Worm (Caenorhabditis elegans): ENCODE results near the gene R05D3.12.

DNA sequence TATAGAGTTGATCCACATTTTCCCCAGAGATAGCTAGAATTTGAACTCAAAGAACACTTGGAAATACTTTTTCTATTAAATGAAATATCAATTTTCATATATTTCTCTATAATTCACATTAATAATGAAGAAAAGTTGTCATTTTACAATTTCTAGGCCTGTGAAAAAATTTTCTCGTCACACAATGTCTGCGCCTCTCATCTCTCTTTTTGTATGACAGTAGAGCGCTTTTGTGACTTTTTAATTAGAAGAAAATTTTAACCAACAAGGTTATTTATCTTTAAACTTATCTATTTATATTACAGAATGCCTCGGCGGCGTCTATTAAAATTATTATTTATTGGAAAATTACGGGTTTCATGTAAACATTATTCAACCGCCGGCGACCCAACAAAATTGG, 48.3 kb downstream of the R05D3.12 start, which contains the start of gene ZK1236.1:
- TF ChIP-seq W03F9.2 (tag; optimal IDR thresholded peaks at IDR 0.05) = no peak
- TF ChIP-seq him-1 (tag; optimal IDR thresholded peaks at IDR 0.05) = no peak
- TF ChIP-seq dao-5 (tag; optimal IDR thresholded peaks at IDR 0.05) = no peak
